Worm (Caenorhabditis elegans) whole organism, L4/young adult: Measurements from ENCODE around the gene unc-68.

Experiments
- dao-5 ChIP-seq: sonication (generic microtip); optimal IDR thresholded peaks from 2 replicates; lab custom pipeline; 2016; ENCODE audit warnings: missing genotype, missing genetic modification characterization, moderate library complexity, missing compliant biosample characterization
- him-1 ChIP-seq: sonication (generic microtip); optimal IDR thresholded peaks from 2 replicates; lab custom pipeline; 2016; ENCODE audit warnings: missing genotype, missing genetic modification reagents, missing genetic modification characterization, missing compliant biosample characterization

ce11 chrV:6874735-6875134 lies 54.1 kb downstream of the unc-68 start:
- TF ChIP-seq him-1 (tag; lab: Kevin White, UChicago) (no peak), dao-5 (tag; lab: Kevin White, UChicago) (no peak)
